Fruit fly (Drosophila melanogaster): Measurements from ENCODE around the gene CG7730.

Gene CG7730

dm6 chr3L:17012017-17012719, 15.1 kb upstream of the CG7730 start, which contains the start of gene CG3764 (continued):
- peak; percentile 0 for TF ChIP-seq sima (GFP tag; optimal IDR thresholded peaks at IDR 0.05)
- peak; percentile 46 for TF ChIP-seq zen (tag; optimal IDR thresholded peaks at IDR 0.05)
- TF ChIP-seq CG3847 (GFP tag; IDR thresholded peaks at IDR 0.05), result peak; percentile 81
- TF ChIP-seq fd102C (GFP tag; optimal IDR thresholded peaks at IDR 0.05), result peak; percentile 86
- TF ChIP-seq fd3F (GFP tag; optimal IDR thresholded peaks at IDR 0.05), result peak; percentile 56
- peak; percentile 87 for TF ChIP-seq sqz (GFP tag; optimal IDR thresholded peaks at IDR 0.05)
- TF ChIP-seq Mad (GFP tag; optimal IDR thresholded peaks at IDR 0.05), result peak; percentile 74
- TF ChIP-seq pum (GFP tag; optimal IDR thresholded peaks at IDR 0.05), result peak; percentile 46
- TF ChIP-seq CG1529 (GFP tag; optimal IDR thresholded peaks at IDR 0.05), result peak; percentile 77
- peak; percentile 89 for TF ChIP-seq odd (GFP tag; optimal IDR thresholded peaks at IDR 0.05)
- peak; percentile 37 for TF ChIP-seq CG10462 (GFP tag; optimal IDR thresholded peaks at IDR 0.05)
- TF ChIP-seq CG14014 (GFP tag; IDR thresholded peaks at IDR 0.05), result peak; percentile 71; the same call in 1 of the 2 replicates
- peak; percentile 6 for TF ChIP-seq fd96Cb (tag; optimal IDR thresholded peaks at IDR 0.05)
- TF ChIP-seq Hr51 (GFP tag; optimal IDR thresholded peaks at IDR 0.05), result peak; percentile 55 to 75
- no peak for TF ChIP-seq ab (GFP tag; optimal IDR thresholded peaks at IDR 0.05)
- TF ChIP-seq CG2875 (GFP tag; optimal IDR thresholded peaks at IDR 0.05), result peak; percentile 87
- TF ChIP-seq zen2 (GFP tag; IDR thresholded peaks at IDR 0.05; ENCODE audit: partially characterized antibody), result no peak
- peak; percentile 94 for TF ChIP-seq HLHmδ (GFP tag; optimal IDR thresholded peaks at IDR 0.05)
- TF ChIP-seq sna (GFP tag; IDR thresholded peaks at IDR 0.05; ENCODE audit: partially characterized antibody), result no peak
- TF ChIP-seq CG14710 (tag; optimal IDR thresholded peaks at IDR 0.05), result peak; percentile 100
- peak; percentile 60 for TF ChIP-seq gem (tag; optimal IDR thresholded peaks at IDR 0.05)
- peak; percentile 52 for TF ChIP-seq jing (GFP tag; optimal IDR thresholded peaks at IDR 0.05)
- peak; percentile 43; the same call in 1 of the 2 replicates for TF ChIP-seq H2.0 (GFP tag; IDR thresholded peaks at IDR 0.05)
- TF ChIP-seq BEAF-32 (GFP tag; optimal IDR thresholded peaks at IDR 0.05), result peak; percentile 46
- peak; percentile 57 for TF ChIP-seq tio (GFP tag; optimal IDR thresholded peaks at IDR 0.05)
- peak; percentile 6; the same call in 1 of the 2 replicates for TF ChIP-seq bowl (GFP tag; IDR thresholded peaks at IDR 0.05)
- TF ChIP-seq CG11398 (GFP tag; optimal IDR thresholded peaks at IDR 0.05), result peak; percentile 78
- TF ChIP-seq CG12155 (GFP tag; optimal IDR thresholded peaks at IDR 0.05), result no peak
- TF ChIP-seq mld (GFP tag; IDR thresholded peaks at IDR 0.05; ENCODE audit: partially characterized antibody), result no peak
- peak; percentile 81 for TF ChIP-seq repo (GFP tag; optimal IDR thresholded peaks at IDR 0.05)
- TF ChIP-seq Hsf (GFP tag; optimal IDR thresholded peaks at IDR 0.05), result peak; percentile 37
- TF ChIP-seq corto (GFP tag; optimal IDR thresholded peaks at IDR 0.05), result no peak
- peak; percentile 74 for TF ChIP-seq CG9797 (GFP tag; optimal IDR thresholded peaks at IDR 0.05)
- TF ChIP-seq Dp (GFP tag; optimal IDR thresholded peaks at IDR 0.05), result peak; percentile 77
- TF ChIP-seq Fer3 (tag; optimal IDR thresholded peaks at IDR 0.05), result peak; percentile 69
- TF ChIP-seq Gsc (GFP tag; IDR thresholded peaks at IDR 0.05), result no peak
- TF ChIP-seq al (GFP tag; IDR thresholded peaks at IDR 0.05), result no peak
- TF ChIP-seq CG4730 (GFP tag; IDR thresholded peaks at IDR 0.05), result no peak
- peak; percentile 43 for TF ChIP-seq Sin3A (optimal IDR thresholded peaks at IDR 0.05)
- 0 out of 3 replicates have a peak, but pooled peaks have one; percentile 15 for TF ChIP-seq CG6175 (GFP tag; IDR thresholded peaks at IDR 0.05)
- TF ChIP-seq eve (GFP tag; optimal IDR thresholded peaks at IDR 0.05), result no peak
- TF ChIP-seq CG18476 (GFP tag; optimal IDR thresholded peaks at IDR 0.05), result peak; percentile 37
- peak; percentile 72 for TF ChIP-seq CG4282 (GFP tag; optimal IDR thresholded peaks at IDR 0.05)
- TF ChIP-seq CG42726 (GFP tag; IDR thresholded peaks at IDR 0.05; ENCODE audit: partially characterized antibody), result 0 out of 2 replicates have a peak, but pooled peaks have one; percentile 11
- TF ChIP-seq az2 (GFP tag; optimal IDR thresholded peaks at IDR 0.05), result peak; percentile 33
- peak; percentile 64 for TF ChIP-seq Sry-β (GFP tag; optimal IDR thresholded peaks at IDR 0.05)
- TF ChIP-seq Adf1 (GFP tag; IDR thresholded peaks at IDR 0.05), result peak; percentile 48
- peak; percentile 82 for TF ChIP-seq CG17568 (GFP tag; optimal IDR thresholded peaks at IDR 0.05)
- no peak for TF ChIP-seq cas (GFP tag; IDR thresholded peaks at IDR 0.05)
